Worm (Caenorhabditis elegans) whole organism, mixed stage, embryonic: ENCODE measurements around the gene F45E1.5.

ENCODE experiments used
- M03D4.4 ChIP-seq: sonication (generic microtip); optimal IDR thresholded peaks from 2 replicates; lab custom pipeline; 2017; ENCODE audit warnings: mild to moderate bottlenecking, missing genetic modification characterization, missing compliant biosample characterization
- bed-3 ChIP-seq: fragments of 200-800 bp; sonication (Bioruptor generic); optimal IDR thresholded peaks from 3 replicates; lab custom pipeline; 2018; ENCODE audit warnings: mild to moderate bottlenecking, missing genetic modification characterization, moderate library complexity, missing compliant biosample characterization
- blmp-1 ChIP-seq: fragments of 150-350 bp; optimal IDR thresholded peaks from 2 replicates; lab custom pipeline; 2014; ENCODE audit warnings: missing biosample characterization, missing genetic modification characterization
- ceh-39 ChIP-seq: fragments of 150-350 bp; optimal IDR thresholded peaks from 2 replicates; lab custom pipeline; 2014; ENCODE audit warnings: missing biosample characterization, missing genetic modification characterization
- ceh-43 ChIP-seq: fragments of 200-800 bp; sonication (Bioruptor generic); optimal IDR thresholded peaks from 2 replicates; lab custom pipeline; 2018; ENCODE audit warnings: mild to moderate bottlenecking, missing genetic modification characterization, moderate library complexity, missing compliant biosample characterization
- ceh-83 ChIP-seq: fragments of 200-800 bp; sonication (Bioruptor generic); optimal IDR thresholded peaks from 2 replicates; lab custom pipeline; 2018; ENCODE audit warnings: mild to moderate bottlenecking, missing genetic modification characterization, missing compliant biosample characterization
- ces-1 ChIP-seq: fragments of 150-350 bp; optimal IDR thresholded peaks from 2 replicates; lab custom pipeline; 2014; ENCODE audit warnings: missing biosample characterization, missing genetic modification reagents, missing genetic modification characterization
- cnd-1 ChIP-seq: fragments of 200-800 bp; sonication (Bioruptor generic); optimal IDR thresholded peaks from 2 replicates; lab custom pipeline; 2018; ENCODE audit warnings: mild to moderate bottlenecking, missing genetic modification characterization, missing compliant biosample characterization
- drap-1 ChIP-seq: fragments of 200-800 bp; sonication (Bioruptor generic); optimal IDR thresholded peaks from 3 replicates; lab custom pipeline; 2018; ENCODE audit warnings: mild to moderate bottlenecking, missing genetic modification characterization, missing compliant biosample characterization
- elt-1 ChIP-seq: sonication (generic microtip); optimal IDR thresholded peaks from 2 replicates; lab custom pipeline; 2017; ENCODE audit warnings: missing genetic modification characterization, mild to moderate bottlenecking, missing compliant biosample characterization, antibody characterized with exemption, moderate library complexity, borderline replicate concordance; ENCODE audit not compliant: insufficient read depth
- elt-3 ChIP-seq: fragments of 150-350 bp; optimal IDR thresholded peaks from 2 replicates; lab custom pipeline; 2014; ENCODE audit warnings: missing biosample characterization, missing genetic modification characterization
- flh-1 ChIP-seq: fragments of 200-800 bp; sonication (Bioruptor generic); optimal IDR thresholded peaks from 2 replicates; lab custom pipeline; 2018; ENCODE audit warnings: mild to moderate bottlenecking, missing genetic modification characterization, moderate library complexity, missing compliant biosample characterization
- ham-2 ChIP-seq: fragments of 200-800 bp; sonication (Bioruptor generic); optimal IDR thresholded peaks from 2 replicates; lab custom pipeline; 2018; ENCODE audit warnings: mild to moderate bottlenecking, missing genetic modification characterization, missing compliant biosample characterization
- hlh-1 ChIP-seq: fragments of 150-350 bp; optimal IDR thresholded peaks from 2 replicates; lab custom pipeline; 2014; ENCODE audit warnings: missing biosample characterization, missing genetic modification reagents, missing genetic modification characterization
- lin-13 ChIP-seq: fragments of 150-350 bp; optimal IDR thresholded peaks from 2 replicates; lab custom pipeline; 2014; ENCODE audit warnings: missing biosample characterization, missing genetic modification characterization
- lin-32 ChIP-seq: fragments of 200-800 bp; sonication (Bioruptor generic); optimal IDR thresholded peaks from 2 replicates; lab custom pipeline; 2018; ENCODE audit warnings: mild to moderate bottlenecking, missing genetic modification characterization, missing compliant biosample characterization
- lsy-2 ChIP-seq: fragments of 150-350 bp; optimal IDR thresholded peaks from 2 replicates; lab custom pipeline; 2014; ENCODE audit warnings: missing biosample characterization, missing genetic modification characterization
- mab-5 ChIP-seq: fragments of 150-350 bp; optimal IDR thresholded peaks from 2 replicates; lab custom pipeline; 2014; ENCODE audit warnings: missing biosample characterization, missing genetic modification characterization
- mep-1 ChIP-seq: fragments of 150-350 bp; optimal IDR thresholded peaks from 2 replicates; lab custom pipeline; 2017; ENCODE audit warnings: missing biosample characterization, missing genetic modification reagents, missing genetic modification characterization, inconsistent platforms
- mls-2 ChIP-seq: sonication (generic microtip); optimal IDR thresholded peaks from 2 replicates; lab custom pipeline; 2016; ENCODE audit warnings: mild to moderate bottlenecking, missing genetic modification characterization, moderate library complexity, missing compliant biosample characterization
- nhr-12 ChIP-seq: fragments of 150-350 bp; optimal IDR thresholded peaks from 2 replicates; lab custom pipeline; 2014; ENCODE audit warnings: missing biosample characterization, missing genetic modification characterization
- nhr-2 ChIP-seq: fragments of 150-350 bp; optimal IDR thresholded peaks from 2 replicates; lab custom pipeline; 2014; ENCODE audit warnings: missing biosample characterization, missing genetic modification characterization
- nhr-28 ChIP-seq: fragments of 150-350 bp; optimal IDR thresholded peaks from 2 replicates; lab custom pipeline; 2014; ENCODE audit warnings: missing biosample characterization, missing genetic modification characterization
- nhr-76 ChIP-seq: sonication (generic microtip); optimal IDR thresholded peaks from 2 replicates; lab custom pipeline; 2017; ENCODE audit warnings: missing biosample characterization, missing genetic modification characterization
- pha-4 ChIP-seq: fragments of 150-350 bp; optimal IDR thresholded peaks from 2 replicates; lab custom pipeline; 2018; ENCODE audit warnings: missing biosample characterization, missing genetic modification reagents, missing genetic modification characterization
- sem-2 ChIP-seq: fragments of 200-800 bp; sonication (Bioruptor generic); optimal IDR thresholded peaks from 2 replicates; lab custom pipeline; 2018; ENCODE audit warnings: mild to moderate bottlenecking, missing genetic modification characterization, missing compliant biosample characterization
- snpc-4 ChIP-seq: fragments of 150-350 bp; optimal IDR thresholded peaks from 2 replicates; lab custom pipeline; 2014; ENCODE audit warnings: missing biosample characterization, missing genetic modification characterization
- sptf-1 ChIP-seq: sonication (generic microtip); optimal IDR thresholded peaks from 2 replicates; lab custom pipeline; 2017; ENCODE audit warnings: mild to moderate bottlenecking, missing genetic modification characterization, moderate library complexity, missing compliant biosample characterization
- tbx-8 ChIP-seq: fragments of 200-800 bp; sonication (Bioruptor generic); optimal IDR thresholded peaks from 2 replicates; lab custom pipeline; 2018; ENCODE audit warnings: mild to moderate bottlenecking, missing genetic modification characterization, moderate library complexity, missing compliant biosample characterization
- unc-120 ChIP-seq: sonication (generic microtip); optimal IDR thresholded peaks from 2 replicates; lab custom pipeline; 2017; ENCODE audit warnings: missing genetic modification characterization, missing compliant biosample characterization; ENCODE audit not compliant: poor library complexity, severe bottlenecking
- unc-39 ChIP-seq: fragments of 150-350 bp; optimal IDR thresholded peaks from 2 replicates; lab custom pipeline; 2014; ENCODE audit warnings: missing biosample characterization, missing genetic modification characterization
- unc-62 ChIP-seq: fragments of 150-350 bp; optimal IDR thresholded peaks from 2 replicates; lab custom pipeline; 2014; ENCODE audit warnings: missing biosample characterization, missing genetic modification reagents, missing genetic modification characterization
- zip-8 ChIP-seq: fragments of 150-350 bp; optimal IDR thresholded peaks from 2 replicates; lab custom pipeline; 2014; ENCODE audit warnings: missing biosample characterization, missing genetic modification characterization
- ztf-11 ChIP-seq: fragments of 150-350 bp; optimal IDR thresholded peaks from 2 replicates; lab custom pipeline; 2014; ENCODE audit warnings: missing biosample characterization, missing genetic modification characterization

F45E1.5 gene

DNA sequence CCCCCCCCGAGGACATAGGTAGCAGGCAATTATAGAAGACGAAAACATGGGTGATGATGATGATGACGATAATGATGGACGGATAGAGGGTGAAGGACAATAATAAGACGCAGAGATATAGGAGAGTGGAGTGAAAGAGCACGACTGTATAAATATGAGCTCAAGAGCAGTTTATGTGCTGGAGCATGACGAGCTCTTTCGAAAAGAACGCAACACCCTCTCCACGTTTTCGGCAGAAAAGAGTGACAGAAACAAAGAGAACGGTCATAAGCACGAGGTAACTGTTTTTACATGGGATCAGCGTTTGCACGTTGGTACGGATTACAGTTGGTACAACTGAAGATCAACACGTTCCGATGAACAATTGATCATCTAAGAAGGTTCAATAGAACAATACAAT is 22.4 kb downstream of the F45E1.5 start:
- TF ChIP-seq ceh-43 (GFP tag; lab: Kevin White, UChicago) (peak; percentile 14), pha-4 (tag; lab: Kevin White, UChicago) (peak; percentile 8), drap-1 (GFP tag; lab: Kevin White, UChicago) (no peak), mls-2 (tag; lab: Kevin White, UChicago) (no peak), elt-3 (tag; lab: Kevin White, UChicago) (no peak)

DNA sequence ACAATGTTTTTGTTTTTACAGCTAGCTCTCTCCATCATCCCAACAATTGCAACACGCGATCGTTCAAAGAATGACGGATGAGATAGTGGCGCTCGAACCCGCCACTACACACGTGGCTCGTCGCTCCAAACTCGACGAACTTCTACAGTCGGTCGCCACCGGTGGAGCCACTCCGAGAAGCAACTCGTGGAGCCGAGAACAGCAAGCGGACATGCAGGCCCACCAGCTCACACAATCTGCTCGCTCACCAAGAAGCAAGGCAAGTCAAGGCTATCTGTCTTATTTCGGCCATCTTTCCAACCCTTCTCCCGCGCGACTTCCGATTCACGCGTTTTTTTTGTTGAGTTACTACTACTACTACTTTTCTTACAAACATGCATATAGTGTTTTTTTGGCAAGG is 27.2 kb downstream of the F45E1.5 start, which contains the start of the genes F45E1.1 and F45E1.2:
Gene F45E1.1, plus strand, starts transcription at position 20 of the 400 bp plus-strand sequence.
Gene F45E1.2, plus strand, starts transcription at position 71 of the 400 bp plus-strand sequence.
- TF ChIP-seq tbx-8 (GFP tag; lab: Kevin White, UChicago) (no peak), unc-62 (GFP tag; lab: Kevin White, UChicago) (no peak), mep-1 (tag; lab: Kevin White, UChicago) (no peak), mls-2 (tag; lab: Kevin White, UChicago) (no peak), nhr-2 (tag; lab: Kevin White, UChicago) (no peak), ceh-39 (tag; lab: Kevin White, UChicago) (no peak), ceh-43 (GFP tag; lab: Kevin White, UChicago) (no peak)

DNA sequence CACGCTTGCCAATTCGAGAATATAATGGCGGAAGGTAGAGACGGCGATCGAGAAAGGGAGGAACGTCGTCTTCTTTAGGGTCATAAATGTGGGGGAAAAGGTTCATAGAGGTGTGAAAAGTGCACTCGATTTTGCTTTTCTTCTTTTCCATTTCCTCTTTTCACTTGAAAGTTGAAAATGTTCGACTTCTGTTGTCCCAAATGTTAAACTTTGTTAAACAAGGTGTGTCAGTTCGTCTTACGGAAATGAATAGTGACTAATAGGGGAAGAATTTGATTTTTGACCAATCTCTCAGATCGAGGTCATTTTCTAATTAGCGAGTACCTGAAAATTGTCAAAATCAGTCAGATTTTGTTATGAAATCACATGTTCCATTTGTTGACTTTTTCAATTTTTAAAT is 28.3 kb downstream of the F45E1.5 start:
- TF ChIP-seq unc-62 (GFP tag; lab: Kevin White, UChicago) (no peak), lin-13 (tag; lab: Kevin White, UChicago) (no peak), mls-2 (tag; lab: Kevin White, UChicago) (no peak), cnd-1 (tag; lab: Kevin White, UChicago) (no peak), M03D4.4 (no peak), ceh-83 (no peak), ztf-11 (no peak)

- TF ChIP-seq hlh-1 (tag; lab: Kevin White, UChicago) (no peak), lsy-2 (tag; lab: Kevin White, UChicago) (no peak), sptf-1 (tag; lab: Kevin White, UChicago) (peak; percentile 10), nhr-12 (tag; lab: Kevin White, UChicago) (no peak), elt-1 (tag; lab: Kevin White, UChicago) (no peak), drap-1 (GFP tag; lab: Kevin White, UChicago) (no peak), blmp-1 (tag; lab: Kevin White, UChicago) (no peak), ces-1 (GFP tag; lab: Kevin White, UChicago) (peak; percentile 70), unc-62 (GFP tag; lab: Kevin White, UChicago) (no peak), ham-2 (GFP tag; lab: Kevin White, UChicago) (no peak), ztf-11 (no peak), elt-3 (tag; lab: Kevin White, UChicago) (no peak)
- TF ChIP-seq, all 35 proteins: peak for 2
Measured at ce11 chrX:8005967-8006366, 29.5 kb downstream of the F45E1.5 start.

DNA sequence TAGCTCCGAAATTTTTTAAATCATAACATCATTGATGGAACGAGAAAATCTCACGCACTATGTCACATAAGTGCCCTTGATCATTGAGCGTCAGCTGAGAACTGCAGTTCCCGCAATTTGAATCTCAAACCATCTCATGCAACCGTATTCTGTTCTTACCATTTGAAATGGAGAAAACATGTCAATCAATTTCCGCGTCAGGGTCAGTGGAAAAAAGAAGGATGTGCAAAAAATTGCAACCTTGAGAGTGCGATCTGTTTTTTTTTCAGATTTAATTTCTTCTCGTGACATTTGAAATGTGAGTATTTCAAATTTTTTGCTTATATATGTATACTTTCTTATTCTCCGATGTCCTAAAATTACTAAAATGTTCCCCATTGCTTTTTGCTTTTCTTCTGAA is 34.2 kb downstream of the F45E1.5 start:
- TF ChIP-seq ceh-39 (tag; lab: Kevin White, UChicago) (no peak), mab-5 (tag; lab: Kevin White, UChicago) (no peak), flh-1 (no peak)
- TF ChIP-seq, all 35 proteins: peak for 0

- no peak for TF ChIP-seq mls-2 (tag; lab: Kevin White, UChicago)
- TF ChIP-seq snpc-4 = no peak
- TF ChIP-seq mep-1 (tag; lab: Kevin White, UChicago) = no peak
- TF ChIP-seq nhr-28 (tag; lab: Kevin White, UChicago) = no peak
- TF ChIP-seq sem-2 = no peak
- TF ChIP-seq nhr-2 (tag; lab: Kevin White, UChicago) = no peak
- TF ChIP-seq nhr-76 (tag; lab: Kevin White, UChicago) = no peak
- TF ChIP-seq elt-1 (tag; lab: Kevin White, UChicago) = no peak
- TF ChIP-seq cnd-1 (tag; lab: Kevin White, UChicago) = no peak
- no peak for TF ChIP-seq zip-8
- TF ChIP-seq drap-1 (GFP tag; lab: Kevin White, UChicago) = no peak
- TF ChIP-seq unc-120 (tag; lab: Kevin White, UChicago) = no peak
- no peak for TF ChIP-seq blmp-1 (tag; lab: Kevin White, UChicago)
- no peak for TF ChIP-seq unc-39 (tag; lab: Kevin White, UChicago)
- TF ChIP-seq bed-3 (GFP tag; lab: Kevin White, UChicago) = no peak
- no peak for TF ChIP-seq mab-5 (tag; lab: Kevin White, UChicago)
- TF ChIP-seq tbx-8 (GFP tag; lab: Kevin White, UChicago) = no peak
- TF ChIP-seq M03D4.4 = no peak
- TF ChIP-seq lin-32 (GFP tag; lab: Kevin White, UChicago) = no peak
- no peak for TF ChIP-seq unc-62 (GFP tag; lab: Kevin White, UChicago)
Measured at ce11 chrX:8014407-8015003, 38.0 kb downstream of the F45E1.5 start, which contains the start of gene unk-1. TSS of gene unk-1 (plus strand) at chrX:8014983.
